Worm (Caenorhabditis elegans) whole organism, L4/young adult: ENCODE measurements around the gene srz-91.

Experiments
- W03F9.2 ChIP-seq: fragments of 150-350 bp; optimal IDR thresholded peaks from 2 replicates; lab custom pipeline; 2014; ENCODE audit warnings: missing biosample characterization, missing genetic modification characterization
- him-1 ChIP-seq: sonication (generic microtip); optimal IDR thresholded peaks from 2 replicates; lab custom pipeline; 2016; ENCODE audit warnings: missing genotype, missing genetic modification reagents, missing genetic modification characterization, missing compliant biosample characterization

DNA sequence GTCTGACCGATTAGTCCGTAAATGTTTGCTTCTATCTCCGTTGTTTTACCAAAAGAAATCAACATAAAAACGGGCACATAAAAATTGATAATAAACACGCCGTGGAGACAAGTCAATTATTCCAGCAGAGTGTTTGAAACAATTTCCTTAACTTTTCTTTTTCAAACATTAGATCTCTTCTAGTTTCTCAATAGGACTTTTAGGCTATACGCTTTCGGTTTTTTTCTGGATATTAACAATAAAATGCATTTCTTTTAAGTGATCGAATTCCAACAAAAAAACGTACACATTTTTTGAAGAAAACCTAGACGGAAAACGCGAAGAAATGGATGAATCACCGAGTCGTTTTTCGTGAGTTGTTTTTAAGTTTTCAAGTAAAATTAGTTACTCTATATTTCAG, 49.0 kb upstream of the srz-91 start, which contains the start of gene fbxa-172:
- no peak for TF ChIP-seq W03F9.2 (tag; lab: Kevin White, UChicago)
- TF ChIP-seq him-1 (tag; lab: Kevin White, UChicago), result no peak
